Fruit fly (Drosophila melanogaster) whole organism, pupa: Measurements from ENCODE around the gene inaF-B.
"Not testable (repeated sequence)": the region's sequence is repeated elsewhere in the genome, so short reads cannot be mapped to it uniquely, and the experiment has no call there.

ENCODE experiments used
- CG10348 ChIP-seq: fragments of 200-800 bp; sonication (Bioruptor generic); IDR thresholded peaks from 2 replicates; pipeline ENCODE4 v1.3.6; 2022; ENCODE audit warnings: missing biosample characterization, missing genetic modification characterization
- CG12605 ChIP-seq: fragments of 200-800 bp; sonication (Bioruptor generic); IDR thresholded peaks from 2 replicates; pipeline ENCODE4 v1.3.6; 2022; ENCODE audit warnings: missing biosample characterization, missing genetic modification characterization
- CG13204 ChIP-seq: fragments of 200-800 bp; sonication (Bioruptor generic); optimal IDR thresholded peaks from 2 replicates; lab custom pipeline; 2018; ENCODE audit warnings: missing biosample characterization, mild to moderate bottlenecking, missing genetic modification characterization, moderate library complexity
- CG14655 ChIP-seq: fragments of 200-800 bp; sonication (Bioruptor generic); optimal IDR thresholded peaks from 3 replicates; lab custom pipeline; 2017; ENCODE audit warnings: mild to moderate bottlenecking, missing biosample characterization, missing genetic modification reagents, missing genetic modification characterization
- CG15710 ChIP-seq: fragments of 200-800 bp; sonication (Bioruptor generic); optimal IDR thresholded peaks from 2 replicates; lab custom pipeline; 2018; ENCODE audit warnings: missing biosample characterization, mild to moderate bottlenecking, missing genetic modification characterization, moderate library complexity
- CG17806 ChIP-seq: fragments of 200-800 bp; sonication (Bioruptor generic); optimal IDR thresholded peaks from 2 replicates; lab custom pipeline; 2018; ENCODE audit warnings: missing biosample characterization, mild to moderate bottlenecking, missing genetic modification characterization, moderate library complexity
- CG32121 ChIP-seq: fragments of 200-800 bp; sonication (Bioruptor generic); IDR thresholded peaks from 2 replicates; pipeline ENCODE4 v1.3.6; 2022; ENCODE audit warnings: missing biosample characterization, missing genetic modification characterization
- CG34367 ChIP-seq: fragments of 200-800 bp; sonication (Bioruptor generic); optimal IDR thresholded peaks from 2 replicates; lab custom pipeline; 2018; ENCODE audit warnings: missing biosample characterization, mild to moderate bottlenecking, missing genetic modification characterization
- CG4496 ChIP-seq: fragments of 200-800 bp; sonication (Bioruptor generic); IDR thresholded peaks from 3 replicates; pipeline ENCODE4 v1.3.6; 2022; ENCODE audit warnings: missing biosample characterization, missing genetic modification characterization
- CG8159 ChIP-seq: fragments of 200-800 bp; sonication (Bioruptor generic); optimal IDR thresholded peaks from 3 replicates; lab custom pipeline; 2018; ENCODE audit warnings: missing biosample characterization, mild to moderate bottlenecking, missing genetic modification characterization, moderate library complexity
- CG8301 ChIP-seq: fragments of 200-800 bp; sonication (Bioruptor generic); optimal IDR thresholded peaks from 2 replicates; lab custom pipeline; 2018; ENCODE audit warnings: missing biosample characterization, mild to moderate bottlenecking, missing genetic modification characterization
- CG9948 ChIP-seq: fragments of 200-800 bp; sonication (Bioruptor generic); optimal IDR thresholded peaks from 2 replicates; lab custom pipeline; 2018; ENCODE audit warnings: missing biosample characterization, mild to moderate bottlenecking, missing genetic modification characterization, moderate library complexity
- D1 ChIP-seq: fragments of 200-800 bp; sonication (Bioruptor generic); optimal IDR thresholded peaks from 2 replicates; lab custom pipeline; 2018; ENCODE audit warnings: missing biosample characterization, mild to moderate bottlenecking, missing genetic modification characterization, moderate library complexity
- EcR ChIP-seq: fragments of 200-800 bp; sonication (Bioruptor generic); optimal IDR thresholded peaks from 3 replicates; lab custom pipeline; 2019; ENCODE audit warnings: missing biosample characterization, missing genetic modification characterization, mild to moderate bottlenecking, moderate library complexity, missing genetic modification reagents
- Ets98B ChIP-seq: fragments of 200-800 bp; sonication (Bioruptor generic); IDR thresholded peaks from 2 replicates; pipeline ENCODE4 v1.3.6; 2022; ENCODE audit warnings: missing biosample characterization, missing genetic modification characterization
- Pif1A ChIP-seq: fragments of 200-800 bp; sonication (Bioruptor generic); optimal IDR thresholded peaks from 3 replicates; lab custom pipeline; 2016; ENCODE audit warnings: missing biosample characterization, missing genetic modification characterization
- Pif1B ChIP-seq: fragments of 200-800 bp; sonication (Bioruptor generic); optimal IDR thresholded peaks from 3 replicates; lab custom pipeline; 2016; ENCODE audit warnings: missing biosample characterization, missing genetic modification characterization
- Snoo ChIP-seq: fragments of 200-800 bp; sonication (Bioruptor generic); optimal IDR thresholded peaks from 3 replicates; lab custom pipeline; 2017; ENCODE audit warnings: missing biosample characterization, mild to moderate bottlenecking, missing genetic modification characterization, inconsistent platforms
- fd96Ca ChIP-seq: fragments of 200-800 bp; sonication (Bioruptor generic); IDR thresholded peaks from 3 replicates; pipeline ENCODE4 v1.3.6; 2022; ENCODE audit warnings: missing biosample characterization, missing genetic modification characterization
- gl ChIP-seq: fragments of 200-800 bp; sonication (Bioruptor generic); optimal IDR thresholded peaks from 2 replicates; lab custom pipeline; 2018; ENCODE audit warnings: missing biosample characterization, mild to moderate bottlenecking, missing genetic modification characterization
- rn ChIP-seq: fragments of 200-800 bp; sonication (Bioruptor generic); IDR thresholded peaks from 2 replicates; pipeline ENCODE4 v1.3.6; 2022; ENCODE audit warnings: missing biosample characterization, missing genetic modification characterization

inaF-B gene

DNA sequence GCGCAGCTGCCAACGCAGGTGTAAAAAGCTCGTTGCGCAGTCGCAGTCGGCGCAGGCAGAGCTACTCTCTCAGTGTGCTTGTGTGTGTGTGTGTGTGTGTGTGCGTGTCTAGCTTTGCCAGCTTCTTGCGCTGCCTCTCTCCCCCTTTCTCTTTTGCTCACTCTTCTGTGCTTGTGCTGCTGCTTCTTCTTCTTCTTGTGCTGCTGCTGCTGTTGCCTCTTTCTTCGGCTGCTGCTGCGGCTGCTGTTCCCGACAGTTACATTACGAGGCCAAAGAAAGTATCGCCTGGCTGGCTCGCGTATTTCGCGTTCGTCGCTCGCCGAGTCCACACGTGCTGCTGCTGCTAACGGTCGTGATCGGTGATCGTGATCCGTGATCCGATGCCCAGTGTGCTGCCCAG lies 21.4 kb upstream of the inaF-B start, which contains the start of gene m:
Gene m, plus strand, starts transcription at position 301 of the 400 bp plus-strand sequence.
- TF ChIP-seq Pif1B (GFP tag; lab: Kevin White, UChicago); CG8301 (tag; lab: Kevin White, UChicago); CG8159 (tag; lab: Kevin White, UChicago): not testable (repeated sequence)

DNA sequence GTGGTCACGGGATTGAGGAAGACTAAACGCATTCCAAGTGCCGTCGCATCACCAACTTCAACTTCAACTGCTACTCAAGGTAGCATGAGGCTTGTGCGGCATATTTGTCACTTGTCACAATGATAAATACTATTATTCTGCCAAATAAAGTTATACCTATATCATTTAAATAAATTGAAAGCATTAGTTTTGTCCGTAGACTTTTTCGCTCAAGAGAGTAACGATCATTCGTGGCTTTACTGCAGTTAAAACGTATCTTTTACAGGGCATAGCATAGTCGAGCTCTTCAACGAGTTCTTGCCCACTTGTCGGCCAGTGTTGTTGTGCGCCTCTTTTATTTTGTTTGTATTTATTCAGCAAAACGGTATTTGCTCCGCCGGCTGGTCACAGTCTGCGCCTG lies 3.9 kb upstream of the inaF-B start:
- TF ChIP-seq fd96Ca (GFP tag; lab: Robert Waterston, UW), result peak; percentile 49; the same call in 2 of the 3 replicates
- peak; percentile 32 for TF ChIP-seq Pif1A (GFP tag; lab: Kevin White, UChicago)
- peak; percentile 73 for TF ChIP-seq CG8301 (tag; lab: Kevin White, UChicago)
- peak; percentile 50 for TF ChIP-seq Ets98B
- TF ChIP-seq CG15710 (tag; lab: Kevin White, UChicago), result no peak
- TF ChIP-seq CG34367 (tag; lab: Kevin White, UChicago), result no peak
- peak; percentile 74 for TF ChIP-seq CG14655
- peak; percentile 54; the same call in 1 of the 3 replicates for TF ChIP-seq CG4496 (GFP tag; lab: Robert Waterston, UW)
- TF ChIP-seq Pif1B (GFP tag; lab: Kevin White, UChicago), result peak; percentile 17

DNA sequence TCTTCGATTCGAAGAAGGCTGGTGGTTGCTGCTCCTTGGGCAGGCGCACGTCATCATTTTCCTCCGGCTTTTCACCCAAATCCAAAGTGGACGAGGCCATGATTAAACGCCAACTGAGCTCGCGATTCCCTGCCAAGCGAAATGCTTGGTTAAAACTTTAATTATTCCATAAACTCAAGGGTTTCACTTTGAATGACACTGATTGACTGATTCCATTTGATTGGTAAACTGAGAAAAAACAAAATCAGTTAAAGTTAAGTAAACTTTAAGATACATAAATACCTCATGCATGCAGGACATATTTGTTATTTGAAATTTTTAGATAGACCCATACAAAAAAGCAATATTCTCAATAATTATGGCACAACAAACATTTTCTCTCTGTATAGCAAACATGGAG lies 1.2 kb upstream of the inaF-B start, which contains the start of gene inaF-A:
Gene inaF-A, minus strand, starts transcription at position 101 of the 400 bp plus-strand sequence.
- TF ChIP-seq CG8159 (tag; lab: Kevin White, UChicago) (no peak), D1 (tag; lab: Kevin White, UChicago) (no peak), Ets98B (no peak), CG8301 (tag; lab: Kevin White, UChicago) (peak; percentile 16), Pif1A (GFP tag; lab: Kevin White, UChicago) (no peak), rn (GFP tag; lab: Robert Waterston, UW) (no peak), CG14655 (peak; percentile 22), CG12605 (no peak)

DNA sequence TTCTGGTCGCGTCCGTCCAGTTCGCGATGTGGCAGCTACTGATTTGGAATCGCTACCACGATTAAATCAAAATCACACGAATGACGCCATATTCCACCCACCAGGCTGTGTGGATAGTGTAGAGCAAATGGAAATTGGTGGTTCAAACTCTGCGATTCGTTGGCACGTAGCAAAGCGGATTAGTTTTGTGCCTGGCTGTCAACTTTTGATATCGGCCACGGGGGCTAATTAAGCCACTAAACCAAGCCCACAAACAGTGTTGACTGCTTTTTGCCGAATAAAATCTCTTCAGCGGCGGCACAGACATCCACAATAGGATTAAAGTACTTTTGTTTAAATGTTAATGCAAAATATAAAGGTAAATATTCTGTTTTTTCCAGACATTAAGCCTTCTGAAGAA lies 905 bp downstream of the inaF-B start, which contains the start of gene inaF-C:
Gene inaF-C, minus strand, starts transcription at position 101 of the 400 bp plus-strand sequence.
- TF ChIP-seq fd96Ca (GFP tag; lab: Robert Waterston, UW) (no peak), Pif1A (GFP tag; lab: Kevin White, UChicago) (no peak), CG15710 (tag; lab: Kevin White, UChicago) (no peak), CG9948 (no peak), CG14655 (no peak), Pif1B (GFP tag; lab: Kevin White, UChicago) (no peak), rn (GFP tag; lab: Robert Waterston, UW) (no peak), Ets98B (no peak), gl (tag; lab: Kevin White, UChicago) (no peak), CG4496 (GFP tag; lab: Robert Waterston, UW) (no peak), D1 (tag; lab: Kevin White, UChicago) (no peak)

DNA sequence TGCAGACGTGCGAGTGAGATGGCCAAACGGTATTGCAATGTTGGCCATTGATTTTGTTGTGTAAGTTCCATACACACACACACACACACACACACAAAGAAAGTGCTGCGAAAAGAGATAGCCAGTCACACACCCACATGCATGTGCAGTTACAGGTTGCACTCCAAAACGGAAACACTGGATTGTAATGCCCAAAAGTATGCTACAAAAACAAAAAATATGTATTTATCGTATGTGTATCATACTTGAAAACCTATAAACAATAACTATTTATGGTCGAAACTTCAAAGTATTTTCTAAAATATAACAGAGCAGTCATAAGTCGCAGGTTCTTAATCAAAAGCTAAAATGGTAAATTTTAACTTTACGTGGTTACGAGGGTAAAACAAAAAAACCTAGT lies 2.6 kb downstream of the inaF-B start:
- TF ChIP-seq CG8301 (tag; lab: Kevin White, UChicago), result peak; percentile 8
- TF ChIP-seq CG17806 (tag; lab: Kevin White, UChicago), result no peak
- TF ChIP-seq CG4496 (GFP tag; lab: Robert Waterston, UW), result 0 out of 3 replicates have a peak, but pooled peaks have one; percentile 17
- TF ChIP-seq, all 21 proteins: peak for 2

DNA sequence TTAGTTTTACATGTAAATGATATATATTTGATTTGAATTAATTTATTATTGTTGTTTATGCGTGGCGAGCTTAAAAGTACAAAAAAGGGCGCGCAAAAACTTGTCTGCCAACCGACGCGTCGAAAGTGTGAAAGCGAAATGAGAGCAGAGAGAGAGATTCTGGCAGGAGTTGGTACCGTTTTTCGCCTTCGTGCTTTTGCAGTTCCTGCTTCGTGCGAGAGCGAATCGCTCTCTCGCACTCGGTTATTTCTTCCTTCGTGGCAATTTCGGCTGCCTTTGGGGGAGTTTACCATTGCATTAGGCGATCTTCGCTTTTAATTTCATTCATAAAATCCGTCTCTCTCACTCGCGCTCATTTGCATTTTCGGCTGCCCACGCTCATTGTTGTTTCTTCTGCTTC lies 3.6 kb downstream of the inaF-B start, which contains the start of gene inaF-D:
Gene inaF-D, minus strand, starts transcription at position 101 of the 400 bp plus-strand sequence.
- TF ChIP-seq rn (GFP tag; lab: Robert Waterston, UW), result no peak
- TF ChIP-seq Pif1B (GFP tag; lab: Kevin White, UChicago), result no peak
- no peak for TF ChIP-seq CG17806 (tag; lab: Kevin White, UChicago)
- no peak for TF ChIP-seq CG13204 (GFP tag; lab: Kevin White, UChicago)
- no peak for TF ChIP-seq Pif1A (GFP tag; lab: Kevin White, UChicago)
- TF ChIP-seq CG8159 (tag; lab: Kevin White, UChicago), result no peak
- TF ChIP-seq CG10348 (GFP tag; lab: Robert Waterston, UW), result no peak
- TF ChIP-seq CG12605, result no peak
- no peak for TF ChIP-seq gl (tag; lab: Kevin White, UChicago)
- no peak for TF ChIP-seq Ets98B
- TF ChIP-seq EcR (GFP tag; lab: Kevin White, UChicago), result no peak
- TF ChIP-seq CG34367 (tag; lab: Kevin White, UChicago), result no peak
- TF ChIP-seq Snoo (tag; lab: Kevin White, UChicago), result no peak
- no peak for TF ChIP-seq CG32121 (GFP tag; lab: Robert Waterston, UW)
- no peak for TF ChIP-seq CG14655
- TF ChIP-seq fd96Ca (GFP tag; lab: Robert Waterston, UW), result no peak
- no peak for TF ChIP-seq CG15710 (tag; lab: Kevin White, UChicago)

DNA sequence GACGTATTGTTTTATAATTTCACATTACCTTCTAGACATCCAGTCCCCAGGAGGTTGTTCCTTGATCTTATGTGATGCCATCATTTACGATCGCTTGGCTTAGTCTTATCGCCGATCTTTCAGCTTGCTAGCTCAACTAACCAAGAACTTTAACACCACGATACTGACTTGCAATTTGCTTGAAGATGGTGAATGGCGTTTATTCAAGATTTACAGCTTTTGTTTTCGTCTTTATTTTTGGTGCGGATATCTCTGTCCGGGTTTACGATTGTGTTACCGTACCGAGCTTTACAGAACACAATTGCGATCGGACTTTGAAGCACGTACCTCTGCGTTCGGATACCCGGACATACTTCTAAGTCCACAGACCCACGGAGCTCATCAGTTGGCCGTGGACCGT lies 8.6 kb downstream of the inaF-B start, which contains the start of gene CG15221:
Gene CG15221, plus strand, starts transcription at position 301 of the 400 bp plus-strand sequence.
- TF ChIP-seq CG15710 (tag; lab: Kevin White, UChicago), result no peak
- TF ChIP-seq CG32121 (GFP tag; lab: Robert Waterston, UW), result no peak
- TF ChIP-seq Pif1A (GFP tag; lab: Kevin White, UChicago), result no peak
- no peak for TF ChIP-seq Pif1B (GFP tag; lab: Kevin White, UChicago)
- no peak for TF ChIP-seq CG12605
- no peak for TF ChIP-seq CG8159 (tag; lab: Kevin White, UChicago)
- TF ChIP-seq CG8301 (tag; lab: Kevin White, UChicago), result no peak
- no peak for TF ChIP-seq gl (tag; lab: Kevin White, UChicago)
- TF ChIP-seq D1 (tag; lab: Kevin White, UChicago), result no peak
